Worm (Caenorhabditis elegans) whole organism, young adult: ENCODE data around the gene srlf-12.

Source experiments
- K11D2.4 ChIP-seq: fragments of 200-800 bp; sonication (Bioruptor generic); IDR thresholded peaks from 2 replicates; pipeline ENCODE4 v1.3.6; 2022; ENCODE audit warnings: missing genetic modification reagents, missing genetic modification characterization, missing compliant biosample characterization
- atf-7 ChIP-seq: sonication (generic microtip); optimal IDR thresholded peaks from 2 replicates; lab custom pipeline; 2017; ENCODE audit warnings: mild to moderate bottlenecking, missing genetic modification characterization, missing compliant biosample characterization
- attf-3 ChIP-seq: fragments of 200-800 bp; sonication (Bioruptor generic); conservative IDR thresholded peaks from 2 replicates; pipeline ENCODE4 v1.3.6; 2022; ENCODE audit warnings: missing genetic modification reagents, missing genetic modification characterization, missing compliant biosample characterization
- attf-5 ChIP-seq: fragments of 200-800 bp; sonication (Bioruptor generic); optimal IDR thresholded peaks from 2 replicates; lab custom pipeline; 2018; ENCODE audit warnings: mild to moderate bottlenecking, missing genetic modification characterization, missing compliant biosample characterization
- bed-1 ChIP-seq: fragments of 200-800 bp; sonication (Bioruptor generic); IDR thresholded peaks from 2 replicates; pipeline ENCODE4 v1.3.6; 2022; ENCODE audit warnings: missing genetic modification reagents, missing genetic modification characterization, missing compliant biosample characterization
- efl-1 ChIP-seq: fragments of 150-350 bp; optimal IDR thresholded peaks from 2 replicates; lab custom pipeline; 2014; ENCODE audit warnings: missing biosample characterization, missing genetic modification reagents, missing genetic modification characterization
- ekl-4 ChIP-seq: fragments of 200-800 bp; sonication (Bioruptor generic); IDR thresholded peaks from 2 replicates; pipeline ENCODE4 v1.3.6; 2022; ENCODE audit warnings: missing genetic modification reagents, missing genetic modification characterization, missing compliant biosample characterization
- hmg-1.2 ChIP-seq: fragments of 200-800 bp; sonication (Bioruptor generic); IDR thresholded peaks from 2 replicates; pipeline ENCODE4 v1.3.6; 2022; ENCODE audit warnings: missing genetic modification reagents, missing genetic modification characterization, missing compliant biosample characterization
- madf-8 ChIP-seq: fragments of 200-800 bp; sonication (Bioruptor generic); conservative IDR thresholded peaks from 2 replicates; pipeline ENCODE4 v1.3.6; 2022; ENCODE audit warnings: missing genetic modification reagents, missing genetic modification characterization, missing compliant biosample characterization
- pha-4 ChIP-seq: fragments of 150-350 bp; sonication (generic microtip); optimal IDR thresholded peaks from 2 replicates; lab custom pipeline; 2014; ENCODE audit warnings: missing biosample characterization, missing genetic modification reagents, missing genetic modification characterization
- ztf-26 ChIP-seq: sonication (generic microtip); optimal IDR thresholded peaks from 2 replicates; lab custom pipeline; 2017; ENCODE audit warnings: missing genetic modification characterization, missing compliant biosample characterization
- ztf-3 ChIP-seq: fragments of 200-800 bp; sonication (Bioruptor generic); optimal IDR thresholded peaks from 2 replicates; lab custom pipeline; 2018; ENCODE audit warnings: mild to moderate bottlenecking, missing genetic modification characterization, missing compliant biosample characterization

ce11 chrIV:10874527-10874926 lies 17.4 kb downstream of the srlf-12 start, which contains the start of gene F13E9.12:
- TF ChIP-seq efl-1 (GFP tag; lab: Kevin White, UChicago) (no peak), ztf-26 (tag; lab: Kevin White, UChicago) (no peak), attf-3 (GFP tag; lab: Robert Waterston, UW) (no peak), attf-5 (no peak), ekl-4 (GFP tag; lab: Robert Waterston, UW) (no peak), pha-4 (tag; lab: Kevin White, UChicago) (no peak), atf-7 (tag; lab: Kevin White, UChicago) (no peak), hmg-1.2 (no peak), madf-8 (GFP tag; lab: Robert Waterston, UW) (no peak), ztf-3 (GFP tag; lab: Kevin White, UChicago) (no peak), bed-1 (no peak), K11D2.4 (GFP tag; lab: Robert Waterston, UW) (no peak)
